Worm (Caenorhabditis elegans): Measurements from ENCODE around the gene far-7.

DNA sequence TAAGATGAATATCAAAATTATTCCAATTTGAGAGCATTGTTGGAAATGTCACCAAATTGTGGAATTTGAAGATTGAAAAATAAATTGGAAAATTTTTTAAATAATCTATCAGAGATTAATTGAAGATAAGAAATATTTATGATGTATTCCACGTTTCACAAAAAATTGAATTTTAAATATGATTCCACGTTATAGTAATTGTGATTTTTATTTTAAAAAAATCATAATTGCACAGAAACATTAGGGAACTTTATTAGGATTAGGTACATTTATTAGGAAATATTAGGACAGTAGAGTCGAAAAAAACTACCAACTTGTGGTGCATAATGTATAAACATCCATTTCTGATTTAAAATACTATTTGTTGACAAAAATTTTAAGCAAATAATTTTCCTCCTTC, 25.0 kb upstream of the far-7 start, which contains the start of gene B0432.11:
- no peak for TF ChIP-seq elt-3 (tag; optimal IDR thresholded peaks at IDR 0.05)
- no peak for TF ChIP-seq ama-1 (optimal IDR thresholded peaks at IDR 0.05)
- no peak for TF ChIP-seq fos-1 (tag; optimal IDR thresholded peaks at IDR 0.05)
- TF ChIP-seq egl-27 (tag; optimal IDR thresholded peaks at IDR 0.05) = no peak
- TF ChIP-seq ztf-4 (tag; optimal IDR thresholded peaks at IDR 0.05) = no peak
- TF ChIP-seq mbf-1 (tag; optimal IDR thresholded peaks at IDR 0.05) = no peak
- no peak for TF ChIP-seq unc-62 (GFP tag; optimal IDR thresholded peaks at IDR 0.05)
- no peak for TF ChIP-seq nhr-11 (tag; optimal IDR thresholded peaks at IDR 0.05)
- no peak for TF ChIP-seq nhr-12 (tag; optimal IDR thresholded peaks at IDR 0.05)

Data from whole organism, L2 larva.